Fruit fly (Drosophila melanogaster) Kc167 (cell line): Measurements from ENCODE around the gene CG46522.
"Not testable (repeated sequence)": the region's sequence is repeated elsewhere in the genome, so short reads cannot be mapped to it uniquely, and the experiment has no call there.

Experiments used
- h ChIP-seq: fragments of >200 bp; optimal IDR thresholded peaks from 3 replicates; lab custom pipeline; 2018; ENCODE audit warnings: missing external identifiers
- psq ChIP-seq: fragments of >200 bp; optimal IDR thresholded peaks from 2 replicates; lab custom pipeline; 2017; ENCODE audit warnings: missing external identifiers

DNA sequence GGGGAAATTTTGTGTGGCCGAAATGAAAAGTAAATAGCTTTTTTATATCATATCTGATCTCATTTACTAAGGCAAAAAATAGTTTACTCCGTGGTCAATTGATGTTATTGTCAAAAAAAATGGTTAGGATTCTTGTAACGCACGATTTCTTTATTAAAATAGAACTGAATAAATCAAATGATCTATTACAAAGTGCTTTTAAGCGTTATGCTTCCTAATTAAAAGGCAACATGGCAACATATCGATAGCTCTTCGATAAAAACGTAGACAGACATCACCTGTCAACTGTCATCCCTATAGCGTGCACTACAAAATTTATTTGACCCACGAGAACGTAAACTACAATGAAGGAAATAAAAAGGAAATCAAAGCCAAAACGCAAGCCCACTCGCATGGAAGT, 34.4 kb upstream of the CG46522 start, which contains the start of gene CG46516:
- not testable (repeated sequence) for TF ChIP-seq h, psq
